Worm (Caenorhabditis elegans) whole organism, L4 larva: ENCODE results near the gene pqm-1.

Experiments used
- F49E8.2 ChIP-seq: sonication (generic microtip); optimal IDR thresholded peaks from 2 replicates; lab custom pipeline; 2016; ENCODE audit warnings: missing compliant biosample characterization, mild to moderate bottlenecking, missing genetic modification characterization, borderline replicate concordance
- R02D3.7 ChIP-seq: fragments of 150-350 bp; sonication (generic microtip); optimal IDR thresholded peaks from 3 replicates; lab custom pipeline; 2014; ENCODE audit warnings: missing biosample characterization, missing genetic modification characterization
- Y48G9A.11 ChIP-seq: fragments of 200-800 bp; sonication (Bioruptor generic); IDR thresholded peaks from 2 replicates; pipeline ENCODE4 v1.3.6; 2022; ENCODE audit warnings: missing genetic modification reagents, missing genetic modification characterization, missing compliant biosample characterization
- Y75B8A.6 ChIP-seq: fragments of 200-800 bp; sonication (Bioruptor generic); IDR thresholded peaks from 2 replicates; pipeline ENCODE4 v1.3.6; 2022; ENCODE audit warnings: missing genetic modification reagents, missing genetic modification characterization, missing compliant biosample characterization
- aha-1 ChIP-seq: fragments of 150-350 bp; peaks from one replicate; lab custom pipeline; 2014; ENCODE audit warnings: missing biosample characterization, missing genetic modification characterization
- ceh-20 ChIP-seq: fragments of 200-800 bp; sonication (Bioruptor generic); IDR thresholded peaks from 2 replicates; pipeline ENCODE4 v1.3.6; 2022; ENCODE audit warnings: missing genetic modification reagents, missing genetic modification characterization, missing compliant biosample characterization
- ceh-44 ChIP-seq: fragments of 200-800 bp; sonication (Bioruptor generic); IDR thresholded peaks from 2 replicates; pipeline ENCODE4 v1.3.6; 2022; ENCODE audit warnings: missing genetic modification reagents, missing genetic modification characterization, missing compliant biosample characterization
- ceh-82 ChIP-seq: sonication (generic microtip); optimal IDR thresholded peaks from 2 replicates; lab custom pipeline; 2017; ENCODE audit warnings: missing biosample characterization, missing genetic modification characterization
- ces-1 ChIP-seq: fragments of 150-350 bp; sonication (generic microtip); optimal IDR thresholded peaks from 4 replicates; lab custom pipeline; 2014; ENCODE audit warnings: missing biosample characterization, missing genetic modification reagents, missing genetic modification characterization
- cey-2 ChIP-seq: sonication (generic microtip); optimal IDR thresholded peaks from 3 replicates; lab custom pipeline; 2017; ENCODE audit warnings: missing genetic modification characterization, mild to moderate bottlenecking, missing compliant biosample characterization, antibody characterized with exemption, borderline replicate concordance; ENCODE audit not compliant: insufficient read depth
- daf-12 ChIP-seq: fragments of 150-350 bp; optimal IDR thresholded peaks from 2 replicates; lab custom pipeline; 2014; ENCODE audit warnings: missing biosample characterization, missing genetic modification reagents, missing genetic modification characterization
- daf-16 ChIP-seq, 3 experiments: sonication (generic microtip); optimal IDR thresholded peaks; 2 replicates each; lab custom pipeline; 2016 to 2017; ENCODE audit warnings: missing genetic modification characterization in 3 of 3, missing genetic modification reagents in 3 of 3, mild to moderate bottlenecking in 2 of 3, missing compliant biosample characterization in 2 of 3, missing biosample characterization in 1 of 3, moderate library complexity in 1 of 3
- daf-8 ChIP-seq: fragments of 200-800 bp; sonication (Bioruptor generic); IDR thresholded peaks from 2 replicates; pipeline ENCODE4 v1.3.6; 2022; ENCODE audit warnings: missing genetic modification characterization, missing compliant biosample characterization
- dmd-9 ChIP-seq: fragments of 200-800 bp; sonication (Bioruptor generic); IDR thresholded peaks from 2 replicates; pipeline ENCODE4 v1.3.6; 2022; ENCODE audit warnings: missing genetic modification reagents, missing genetic modification characterization, missing compliant biosample characterization
- dpl-1 ChIP-seq: fragments of 150-350 bp; optimal IDR thresholded peaks from 2 replicates; lab custom pipeline; 2014; ENCODE audit warnings: missing biosample characterization, missing genetic modification reagents, missing genetic modification characterization
- egl-43 ChIP-seq: fragments of 200-800 bp; sonication (Bioruptor generic); IDR thresholded peaks from 2 replicates; pipeline ENCODE4 v1.3.6; 2022; ENCODE audit warnings: missing genetic modification reagents, missing genetic modification characterization, missing compliant biosample characterization
- fos-1 ChIP-seq: fragments of 150-350 bp; optimal IDR thresholded peaks from 2 replicates; lab custom pipeline; 2014; ENCODE audit warnings: missing biosample characterization, missing genetic modification characterization
- gei-8 ChIP-seq: fragments of 200-800 bp; sonication (Bioruptor generic); optimal IDR thresholded peaks from 2 replicates; lab custom pipeline; 2018; ENCODE audit warnings: mild to moderate bottlenecking, missing genetic modification characterization, missing compliant biosample characterization
- hif-1 ChIP-seq, 2 experiments: sonication (generic microtip); optimal IDR thresholded peaks; 2 replicates each; lab custom pipeline; 2016 to 2017; ENCODE audit warnings: missing compliant biosample characterization in 2 of 2, missing genetic modification characterization in 2 of 2, missing genetic modification reagents in 2 of 2, missing genotype in 2 of 2, mild to moderate bottlenecking in 1 of 2
- hlh-30 ChIP-seq: sonication (generic microtip); optimal IDR thresholded peaks from 2 replicates; lab custom pipeline; 2017; ENCODE audit warnings: antibody characterized with exemption, mild to moderate bottlenecking, missing genetic modification characterization, missing compliant biosample characterization; ENCODE audit not compliant: insufficient read depth
- jun-1 ChIP-seq: fragments of 150-350 bp; optimal IDR thresholded peaks from 2 replicates; lab custom pipeline; 2014; ENCODE audit warnings: missing biosample characterization, missing genetic modification reagents, missing genetic modification characterization
- lin-1 ChIP-seq: fragments of 200-800 bp; sonication (Bioruptor generic); IDR thresholded peaks from 2 replicates; pipeline ENCODE4 v1.3.6; 2022; ENCODE audit warnings: missing genetic modification reagents, missing genetic modification characterization, missing compliant biosample characterization
- lin-29 ChIP-seq: fragments of 200-800 bp; sonication (Bioruptor generic); IDR thresholded peaks from 2 replicates; pipeline ENCODE4 v1.3.6; 2022; ENCODE audit warnings: missing genetic modification reagents, missing genetic modification characterization, missing compliant biosample characterization
- lin-38 ChIP-seq: fragments of 200-800 bp; sonication (Bioruptor generic); IDR thresholded peaks from 2 replicates; pipeline ENCODE4 v1.3.6; 2022; ENCODE audit warnings: missing genetic modification reagents, missing genetic modification characterization, missing compliant biosample characterization
- lir-3 ChIP-seq: sonication (generic microtip); optimal IDR thresholded peaks from 2 replicates; lab custom pipeline; 2016; ENCODE audit warnings: mild to moderate bottlenecking, missing genetic modification characterization, missing compliant biosample characterization
- lsy-2 ChIP-seq, 2 experiments: fragments of 150-350 bp in 1 of 2; sonication (generic microtip) in 1 of 2; optimal IDR thresholded peaks; 2 replicates each; lab custom pipeline; 2014 to 2017; ENCODE audit warnings: missing biosample characterization in 2 of 2, missing genetic modification characterization in 2 of 2
- mdl-1 ChIP-seq, 2 experiments: fragments of 150-350 bp in 1 of 2; sonication (generic microtip) in 1 of 2; optimal IDR thresholded peaks; 2 replicates each; lab custom pipeline; 2014 to 2017; ENCODE audit warnings: missing biosample characterization in 2 of 2, missing genetic modification characterization in 2 of 2
- mdt-29 ChIP-seq: fragments of 200-800 bp; sonication (Bioruptor generic); IDR thresholded peaks from 2 replicates; pipeline ENCODE4 v1.3.6; 2022; ENCODE audit warnings: missing genetic modification reagents, missing genetic modification characterization, missing compliant biosample characterization
- mes-2 ChIP-seq: sonication (generic microtip); optimal IDR thresholded peaks from 2 replicates; lab custom pipeline; 2016; ENCODE audit warnings: missing genotype, mild to moderate bottlenecking, missing genetic modification characterization, missing compliant biosample characterization; ENCODE audit not compliant: poor library complexity, severe bottlenecking
- nhr-102 ChIP-seq: sonication (generic microtip); optimal IDR thresholded peaks from 2 replicates; lab custom pipeline; 2016; ENCODE audit warnings: mild to moderate bottlenecking, missing genetic modification characterization, moderate library complexity, missing compliant biosample characterization
- nhr-41 ChIP-seq: fragments of 200-800 bp; sonication (Bioruptor generic); IDR thresholded peaks from 2 replicates; pipeline ENCODE4 v1.3.6; 2022; ENCODE audit warnings: missing genetic modification reagents, missing genetic modification characterization, missing compliant biosample characterization
- nhr-42 ChIP-seq: fragments of 200-800 bp; sonication (Bioruptor generic); IDR thresholded peaks from 2 replicates; pipeline ENCODE4 v1.3.6; 2022; ENCODE audit warnings: missing genetic modification characterization, missing compliant biosample characterization
- nhr-76 ChIP-seq: fragments of 150-350 bp; optimal IDR thresholded peaks from 2 replicates; lab custom pipeline; 2014; ENCODE audit warnings: missing biosample characterization, missing genetic modification characterization
- nhr-77 ChIP-seq: fragments of 150-350 bp; optimal IDR thresholded peaks from 2 replicates; lab custom pipeline; 2014; ENCODE audit warnings: missing biosample characterization, missing genetic modification characterization
- skn-1 ChIP-seq: fragments of 150-350 bp; optimal IDR thresholded peaks from 2 replicates; lab custom pipeline; 2014; ENCODE audit warnings: missing biosample characterization, missing genetic modification characterization
- spr-1 ChIP-seq: sonication (generic microtip); optimal IDR thresholded peaks from 2 replicates; lab custom pipeline; 2016; ENCODE audit warnings: mild to moderate bottlenecking, missing genetic modification characterization, missing compliant biosample characterization
- unc-130 ChIP-seq: sonication (generic microtip); optimal IDR thresholded peaks from 2 replicates; lab custom pipeline; 2016; ENCODE audit warnings: missing genetic modification reagents, missing genetic modification characterization, missing compliant biosample characterization
- unc-62 ChIP-seq, 3 experiments: fragments of 150-350 bp in 1 of 3; sonication (generic microtip); optimal IDR thresholded peaks in 2 of 3; peaks in 1 of 3; 1 replicate in 1 of 3; 2 replicates in 2 of 3; lab custom pipeline; 2014 to 2017; ENCODE audit warnings: missing biosample characterization in 3 of 3, missing genetic modification characterization in 3 of 3, missing genetic modification reagents in 3 of 3, missing genotype in 1 of 3
- zfp-3 ChIP-seq: fragments of 200-800 bp; sonication (Bioruptor generic); conservative IDR thresholded peaks from 2 replicates; pipeline ENCODE4 v1.3.6; 2022; ENCODE audit warnings: missing genetic modification reagents, missing genetic modification characterization, missing compliant biosample characterization
- ztf-11 ChIP-seq: fragments of 150-350 bp; optimal IDR thresholded peaks from 2 replicates; lab custom pipeline; 2014; ENCODE audit warnings: missing biosample characterization, missing genetic modification characterization

Gene pqm-1

DNA sequence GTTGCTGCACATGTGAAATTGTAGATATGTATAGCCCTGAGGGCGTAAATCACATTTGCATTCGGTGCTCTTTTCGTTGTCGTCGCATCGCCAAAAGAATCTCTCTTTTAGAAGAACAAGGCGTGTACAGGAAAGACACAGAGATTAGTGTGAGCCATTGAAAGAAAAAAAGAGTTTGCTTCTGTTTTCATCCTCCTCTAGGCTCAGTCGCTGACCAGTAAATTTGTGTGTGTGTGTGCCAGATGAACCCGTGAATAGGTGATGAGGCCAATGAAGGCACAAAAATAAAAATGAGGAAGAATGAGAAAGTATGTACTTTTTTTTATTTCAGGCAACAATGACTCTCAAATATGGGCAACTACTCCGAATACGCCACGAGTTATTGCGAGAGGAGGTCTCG, 40.0 kb downstream of the pqm-1 start, which contains the start of gene mat-2:
Gene mat-2, plus strand, starts transcription at position 301 of the 400 bp plus-strand sequence.
- TF ChIP-seq ceh-82 (tag; lab: Kevin White, UChicago) = no peak
- peak; percentile 5 for TF ChIP-seq aha-1 (tag; lab: Kevin White, UChicago)
- no peak for TF ChIP-seq dmd-9 (GFP tag; lab: Robert Waterston, UW)

DNA sequence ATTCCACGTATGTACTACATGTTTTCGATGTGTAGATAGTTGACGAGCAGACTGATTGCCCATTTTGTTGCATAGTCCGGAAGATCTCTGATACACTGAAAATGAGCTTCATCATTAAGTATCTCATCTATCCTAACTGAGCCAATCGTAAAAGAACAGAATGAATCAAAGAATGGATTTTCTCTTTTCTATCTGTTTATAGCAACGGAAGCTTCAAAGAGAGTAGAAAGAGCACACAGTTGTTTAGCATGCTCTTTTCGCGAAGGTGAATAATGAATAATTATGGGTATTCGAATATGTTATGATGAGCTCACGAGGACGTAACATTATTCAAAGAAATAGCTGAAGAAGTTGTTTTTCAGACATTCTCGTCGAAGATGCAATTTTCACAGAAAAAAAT, 41.3 kb downstream of the pqm-1 start, which contains the start of gene glb-4:
Gene glb-4, minus strand, starts transcription at position 101 of the 400 bp plus-strand sequence.
- no peak for TF ChIP-seq nhr-77 (tag; lab: Kevin White, UChicago)
- TF ChIP-seq ces-1 (GFP tag; lab: Kevin White, UChicago) = no peak
- no peak for TF ChIP-seq fos-1 (tag; lab: Kevin White, UChicago)
- no peak for TF ChIP-seq ceh-20 (GFP tag; lab: Robert Waterston, UW)
- TF ChIP-seq daf-8 (GFP tag; lab: Robert Waterston, UW) = no peak
- TF ChIP-seq lir-3 (tag; lab: Kevin White, UChicago) = no peak
- TF ChIP-seq zfp-3 (GFP tag; lab: Robert Waterston, UW) = no peak
- no peak for TF ChIP-seq mdl-1 (tag; optimal IDR thresholded peaks at IDR 0.05; lab: Kevin White, UChicago)

DNA sequence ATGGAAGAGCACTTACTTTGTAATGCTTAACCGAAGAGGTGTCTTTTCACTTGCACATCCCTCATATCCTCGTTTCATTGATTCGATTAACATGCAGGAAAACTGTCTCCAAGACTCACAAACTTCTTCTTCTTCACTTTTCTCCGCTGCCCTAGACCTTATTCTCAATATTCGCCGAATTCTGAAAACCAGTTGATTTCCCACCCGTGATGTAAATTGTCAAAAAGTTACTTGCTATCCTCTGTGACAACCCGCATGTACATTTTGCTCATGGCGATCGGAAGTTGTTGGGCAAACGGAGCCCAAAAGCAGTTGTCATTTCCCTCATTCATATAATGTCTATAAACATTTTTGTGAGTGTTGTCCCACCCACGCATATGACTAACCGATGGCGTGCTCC, 42.0 kb downstream of the pqm-1 start:
- no peak for TF ChIP-seq ceh-44 (GFP tag; lab: Robert Waterston, UW)
- no peak for TF ChIP-seq ztf-11
- TF ChIP-seq jun-1 = no peak
- no peak for TF ChIP-seq cey-2 (tag; lab: Kevin White, UChicago)
- peak in 1 of 2 experiments; percentile 97 for TF ChIP-seq unc-62 (GFP tag; optimal IDR thresholded peaks at IDR 0.05 in 1 of 2; lab: Kevin White, UChicago)
- no peak for TF ChIP-seq unc-62 (tag; optimal IDR thresholded peaks at IDR 0.05; lab: Kevin White, UChicago)
- TF ChIP-seq F49E8.2 (tag; lab: Kevin White, UChicago) = no peak
- TF ChIP-seq, all 104 proteins: peak for 1

- TF ChIP-seq gei-8 = no peak
- no peak for TF ChIP-seq Y75B8A.6 (GFP tag; lab: Robert Waterston, UW)
- no peak for TF ChIP-seq lin-29 (GFP tag; lab: Robert Waterston, UW)
- TF ChIP-seq spr-1 (tag; lab: Kevin White, UChicago) = no peak
- TF ChIP-seq dmd-9 (GFP tag; lab: Robert Waterston, UW) = no peak
- no peak for TF ChIP-seq egl-43 (GFP tag; lab: Robert Waterston, UW)
- no peak for TF ChIP-seq R02D3.7 (tag; lab: Kevin White, UChicago)
- no peak for TF ChIP-seq mes-2 (tag; lab: Kevin White, UChicago)
- no peak for TF ChIP-seq lin-1 (GFP tag; lab: Robert Waterston, UW)
- TF ChIP-seq nhr-42 (GFP tag; lab: Robert Waterston, UW) = no peak
- no peak for TF ChIP-seq skn-1 (tag; lab: Kevin White, UChicago)
- no peak for TF ChIP-seq lin-38 (GFP tag; lab: Robert Waterston, UW)
- TF ChIP-seq daf-12 = no peak
These were observed 44.6 kb downstream of the pqm-1 start, which contains the start of gene apc-17 for ce11 chrII:11107828-11108227. TSS of gene apc-17 (plus strand) at chrII:11108128.

ce11 chrII:11105981-11106711, 46.2 kb downstream of the pqm-1 start, which contains the start of gene nasp-1:
TSS of gene nasp-1 (plus strand) at chrII:11106612.
- peak; percentile 25; the same call in 1 of the 2 replicates for TF ChIP-seq Y48G9A.11 (GFP tag; lab: Robert Waterston, UW)
- peak; percentile 73 for TF ChIP-seq dpl-1
- TF ChIP-seq nhr-102 (tag; lab: Kevin White, UChicago) = no peak
- TF ChIP-seq mdl-1 (tag; optimal IDR thresholded peaks at IDR 0.05; lab: Kevin White, UChicago) = no peak
- TF ChIP-seq hif-1 (tag; optimal IDR thresholded peaks at IDR 0.05; lab: Kevin White, UChicago) = no peak
- no peak for TF ChIP-seq daf-16 (GFP tag; optimal IDR thresholded peaks at IDR 0.05; lab: Kevin White, UChicago)
- peak; percentile 28 for TF ChIP-seq daf-16 (tag; optimal IDR thresholded peaks at IDR 0.05; lab: Kevin White, UChicago)
- TF ChIP-seq nhr-76 (tag; lab: Kevin White, UChicago) = no peak
- TF ChIP-seq lsy-2 (tag; optimal IDR thresholded peaks at IDR 0.05; lab: Kevin White, UChicago) = peak in 1 of 2 experiments; percentile 80
- no peak for TF ChIP-seq nhr-41 (GFP tag; lab: Robert Waterston, UW)
- TF ChIP-seq hlh-30 (tag; lab: Kevin White, UChicago) = no peak
- TF ChIP-seq mes-2 (tag; lab: Kevin White, UChicago) = peak; percentile 86
- TF ChIP-seq unc-130 (GFP tag; lab: Kevin White, UChicago) = peak; percentile 18
- TF ChIP-seq mdt-29 (GFP tag; lab: Robert Waterston, UW) = no peak
